Fruit fly (Drosophila melanogaster) whole organism, embryonic: ENCODE data around the gene CG15803.

Experiments
- Adf1 ChIP-seq: fragments of 200-800 bp; sonication (Bioruptor generic); IDR thresholded peaks from 2 replicates; pipeline ENCODE4 v1.3.6; 2022; ENCODE audit warnings: missing biosample characterization, missing genetic modification characterization
- Atf6 ChIP-seq: fragments of 200-800 bp; sonication (Bioruptor generic); IDR thresholded peaks from 2 replicates; pipeline ENCODE4 v1.3.6; 2022; ENCODE audit warnings: missing biosample characterization, missing genetic modification characterization
- Awh ChIP-seq: fragments of 200-800 bp; sonication (Bioruptor generic); IDR thresholded peaks from 2 replicates; pipeline ENCODE4, ENCODE4 v1.3.6; 2022; ENCODE audit warnings: missing biosample characterization, missing genetic modification characterization
- CG11398 ChIP-seq: fragments of 200-800 bp; sonication (Bioruptor generic); optimal IDR thresholded peaks from 2 replicates; lab custom pipeline; 2016; ENCODE audit warnings: missing biosample characterization, missing genetic modification characterization
- CG11723 ChIP-seq: fragments of 200-800 bp; sonication (Bioruptor generic); optimal IDR thresholded peaks from 2 replicates; lab custom pipeline; 2017; ENCODE audit warnings: missing biosample characterization, mild to moderate bottlenecking, missing genetic modification characterization
- CG12155 ChIP-seq: fragments of 200-800 bp; sonication (Bioruptor generic); optimal IDR thresholded peaks from 3 replicates; lab custom pipeline; 2016; ENCODE audit warnings: missing biosample characterization, missing genetic modification characterization
- CG12391 ChIP-seq: fragments of 200-800 bp; sonication (Bioruptor generic); optimal IDR thresholded peaks from 3 replicates; lab custom pipeline; 2018; ENCODE audit warnings: missing biosample characterization, mild to moderate bottlenecking, missing genetic modification characterization, moderate library complexity
- CG14860 ChIP-seq: fragments of 200-800 bp; sonication (Bioruptor generic); IDR thresholded peaks from 3 replicates; pipeline ENCODE4 v1.3.6; 2022; ENCODE audit warnings: missing biosample characterization, missing genetic modification characterization; ENCODE audit not compliant: partially characterized antibody
- CG1529 ChIP-seq: fragments of 200-800 bp; sonication (Bioruptor generic); optimal IDR thresholded peaks from 3 replicates; lab custom pipeline; 2018; ENCODE audit warnings: missing biosample characterization, missing genetic modification characterization
- CG1603 ChIP-seq: fragments of 200-800 bp; sonication (Bioruptor generic); optimal IDR thresholded peaks from 2 replicates; lab custom pipeline; 2019; ENCODE audit warnings: missing biosample characterization, mild to moderate bottlenecking, missing genetic modification characterization, moderate library complexity
- CG1647 ChIP-seq: fragments of 200-800 bp; sonication (Bioruptor generic); optimal IDR thresholded peaks from 3 replicates; lab custom pipeline; 2016; ENCODE audit warnings: missing biosample characterization, missing genetic modification characterization
- CG17186 ChIP-seq: fragments of 200-800 bp; sonication (Bioruptor generic); optimal IDR thresholded peaks from 3 replicates; lab custom pipeline; 2017; ENCODE audit warnings: missing biosample characterization, missing genetic modification reagents, missing genetic modification characterization
- CG17385 ChIP-seq: fragments of 200-800 bp; sonication (Bioruptor generic); optimal IDR thresholded peaks from 3 replicates; lab custom pipeline; 2018; ENCODE audit warnings: missing biosample characterization, mild to moderate bottlenecking, missing genetic modification characterization
- CG17568 ChIP-seq: fragments of 200-800 bp; sonication (Bioruptor generic); optimal IDR thresholded peaks from 2 replicates; lab custom pipeline; 2018; ENCODE audit warnings: missing biosample characterization, mild to moderate bottlenecking, missing genetic modification characterization, moderate library complexity
- CG2116 ChIP-seq: fragments of 200-800 bp; sonication (Bioruptor generic); optimal IDR thresholded peaks from 3 replicates; lab custom pipeline; 2018; ENCODE audit warnings: missing biosample characterization, mild to moderate bottlenecking, missing genetic modification characterization
- CG2199 ChIP-seq: fragments of 200-800 bp; sonication (Bioruptor generic); IDR thresholded peaks from 3 replicates; pipeline ENCODE4 v1.3.6; 2022; ENCODE audit warnings: missing biosample characterization, missing genetic modification characterization
- CG2875 ChIP-seq: fragments of 200-800 bp; sonication (Bioruptor generic); optimal IDR thresholded peaks from 2 replicates; lab custom pipeline; 2017; ENCODE audit warnings: missing biosample characterization, mild to moderate bottlenecking, missing genetic modification characterization, missing genetic modification reagents
- CG31441 ChIP-seq: fragments of 200-800 bp; sonication (Bioruptor generic); IDR thresholded peaks from 2 replicates; pipeline ENCODE4 v1.3.6; 2022; ENCODE audit warnings: missing biosample characterization, missing genetic modification characterization
- CG33213 ChIP-seq: fragments of 200-800 bp; sonication (Bioruptor generic); optimal IDR thresholded peaks from 3 replicates; lab custom pipeline; 2016; ENCODE audit warnings: missing biosample characterization, missing genetic modification characterization
- CG34422 ChIP-seq: fragments of 200-800 bp; sonication (Bioruptor generic); IDR thresholded peaks from 3 replicates; pipeline ENCODE4 v1.3.6; 2022; ENCODE audit warnings: missing biosample characterization, missing genetic modification characterization
- CG5180 ChIP-seq: fragments of 200-800 bp; sonication (Bioruptor generic); optimal IDR thresholded peaks from 3 replicates; lab custom pipeline; 2017; ENCODE audit warnings: missing biosample characterization, missing genetic modification characterization, mild to moderate bottlenecking, moderate library complexity, missing genetic modification reagents
- CG8290 ChIP-seq, 3 experiments: fragments of 200-800 bp; sonication (Bioruptor generic); optimal IDR thresholded peaks; 2 replicates each; lab custom pipeline; 2016 to 2019; ENCODE audit warnings: missing biosample characterization in 3 of 3, missing genetic modification characterization in 3 of 3, mild to moderate bottlenecking in 2 of 3, moderate library complexity in 1 of 3
- CG8765 ChIP-seq: fragments of 200-800 bp; sonication (Bioruptor generic); IDR thresholded peaks from 2 replicates; pipeline ENCODE4 v1.3.6; 2022; ENCODE audit warnings: missing biosample characterization, missing genetic modification characterization
- CG8944 ChIP-seq: fragments of 200-800 bp; sonication (Bioruptor generic); optimal IDR thresholded peaks from 3 replicates; lab custom pipeline; 2016; ENCODE audit warnings: missing biosample characterization, missing genetic modification characterization
- CG9215 ChIP-seq: fragments of 200-800 bp; sonication (Bioruptor generic); IDR thresholded peaks from 2 replicates; pipeline ENCODE4 v1.3.6; 2022; ENCODE audit warnings: missing biosample characterization, missing genetic modification characterization
- CHES-1-like ChIP-seq: fragments of 200-800 bp; sonication (Bioruptor generic); optimal IDR thresholded peaks from 2 replicates; lab custom pipeline; 2016; ENCODE audit warnings: missing biosample characterization, missing genetic modification characterization
- D ChIP-seq, 2 experiments: fragments of 200-800 bp in 1 of 2; fragments of >200 bp in 1 of 2; sonication (Bioruptor generic) in 1 of 2; optimal IDR thresholded peaks; 2 replicates in 1 of 2; 3 replicates in 1 of 2; lab custom pipeline; 2017; ENCODE audit warnings: mild to moderate bottlenecking in 1 of 2, missing biosample characterization in 1 of 2, missing genetic modification characterization in 1 of 2, missing genetic modification reagents in 1 of 2
- HmgD ChIP-seq: fragments of 200-800 bp; sonication (Bioruptor generic); optimal IDR thresholded peaks from 3 replicates; lab custom pipeline; 2016; ENCODE audit warnings: missing biosample characterization, missing genetic modification characterization
- Hmr ChIP-seq: fragments of 200-800 bp; sonication (Bioruptor generic); optimal IDR thresholded peaks from 3 replicates; lab custom pipeline; 2017; ENCODE audit warnings: mild to moderate bottlenecking, missing biosample characterization, missing genetic modification reagents, missing genetic modification characterization
- Hmx ChIP-seq: fragments of 200-800 bp; sonication (Bioruptor generic); optimal IDR thresholded peaks from 2 replicates; lab custom pipeline; 2016; ENCODE audit warnings: missing biosample characterization, missing genetic modification characterization
- MTF-1 ChIP-seq: fragments of 200-800 bp; sonication (Bioruptor generic); optimal IDR thresholded peaks from 2 replicates; lab custom pipeline; 2018; ENCODE audit warnings: missing biosample characterization, mild to moderate bottlenecking, missing genetic modification characterization, borderline replicate concordance
- PHDP ChIP-seq: fragments of 200-800 bp; sonication (Bioruptor generic); optimal IDR thresholded peaks from 3 replicates; lab custom pipeline; 2018; ENCODE audit warnings: missing biosample characterization, mild to moderate bottlenecking, missing genetic modification characterization, moderate library complexity
- disco-r ChIP-seq: fragments of 200-800 bp; sonication (Bioruptor generic); optimal IDR thresholded peaks from 2 replicates; lab custom pipeline; 2016; ENCODE audit warnings: missing biosample characterization, missing genetic modification characterization
- emc ChIP-seq: fragments of 200-800 bp; sonication (Bioruptor generic); optimal IDR thresholded peaks from 2 replicates; lab custom pipeline; 2016; ENCODE audit warnings: missing biosample characterization, missing genetic modification characterization
- esg ChIP-seq: fragments of 200-800 bp; sonication (Bioruptor generic); conservative IDR thresholded peaks from 2 replicates; pipeline ENCODE4 v1.3.6; 2022; ENCODE audit warnings: missing biosample characterization, missing genetic modification characterization
- fd3F ChIP-seq: fragments of 200-800 bp; sonication (Bioruptor generic); optimal IDR thresholded peaks from 2 replicates; lab custom pipeline; 2018; ENCODE audit warnings: missing biosample characterization, mild to moderate bottlenecking, missing genetic modification characterization, moderate library complexity
- gsb ChIP-seq: fragments of 200-800 bp; sonication (Bioruptor generic); IDR thresholded peaks from 2 replicates; pipeline ENCODE4 v1.3.6; 2022; ENCODE audit warnings: missing biosample characterization, missing genetic modification characterization
- kah ChIP-seq: fragments of 200-800 bp; sonication (Bioruptor generic); optimal IDR thresholded peaks from 2 replicates; lab custom pipeline; 2018; ENCODE audit warnings: missing biosample characterization, mild to moderate bottlenecking, missing genetic modification characterization
- maf-S ChIP-seq: fragments of 200-800 bp; sonication (Bioruptor generic); optimal IDR thresholded peaks from 2 replicates; lab custom pipeline; 2016; ENCODE audit warnings: missing biosample characterization, missing genetic modification characterization
- onecut ChIP-seq: fragments of 200-800 bp; sonication (Bioruptor generic); IDR thresholded peaks from 2 replicates; pipeline ENCODE4 v1.3.6; 2022; ENCODE audit warnings: missing biosample characterization, missing genetic modification characterization
- p53 ChIP-seq: fragments of 200-800 bp; sonication (Bioruptor generic); optimal IDR thresholded peaks from 2 replicates; lab custom pipeline; 2016; ENCODE audit warnings: missing biosample characterization, missing genetic modification characterization
- pan ChIP-seq, 4 experiments: fragments of >200 bp in 3 of 4; fragments of 200-800 bp in 1 of 4; sonication (Bioruptor generic) in 1 of 4; optimal IDR thresholded peaks in 3 of 4; IDR thresholded peaks in 1 of 4; 2 replicates each; pipeline versions ENCODE4 v1.3.6 to Lab custom; 2017 to 2022; ENCODE audit warnings: missing biosample characterization in 2 of 4, missing genetic modification characterization in 2 of 4, mixed read lengths in 1 of 4
- pfk ChIP-seq: fragments of 200-800 bp; sonication (Bioruptor generic); optimal IDR thresholded peaks from 2 replicates; lab custom pipeline; 2018; ENCODE audit warnings: missing biosample characterization, mild to moderate bottlenecking, missing genetic modification characterization, moderate library complexity
- phol ChIP-seq: fragments of 200-800 bp; sonication (Bioruptor generic); optimal IDR thresholded peaks from 3 replicates; lab custom pipeline; 2018; ENCODE audit warnings: missing biosample characterization, mild to moderate bottlenecking, missing genetic modification characterization, moderate library complexity
- sim ChIP-seq: fragments of 200-800 bp; sonication (Bioruptor generic); IDR thresholded peaks from 2 replicates; pipeline ENCODE4 v1.3.6; 2022; ENCODE audit warnings: missing biosample characterization, missing genetic modification characterization
- slbo ChIP-seq: fragments of 200-800 bp; sonication (Bioruptor generic); IDR thresholded peaks from 2 replicates; pipeline ENCODE4 v1.3.6; 2022; ENCODE audit warnings: missing biosample characterization, missing genetic modification characterization
- yki ChIP-seq: fragments of >200 bp; optimal IDR thresholded peaks from 3 replicates; lab custom pipeline; 2018

CG15803 gene

DNA sequence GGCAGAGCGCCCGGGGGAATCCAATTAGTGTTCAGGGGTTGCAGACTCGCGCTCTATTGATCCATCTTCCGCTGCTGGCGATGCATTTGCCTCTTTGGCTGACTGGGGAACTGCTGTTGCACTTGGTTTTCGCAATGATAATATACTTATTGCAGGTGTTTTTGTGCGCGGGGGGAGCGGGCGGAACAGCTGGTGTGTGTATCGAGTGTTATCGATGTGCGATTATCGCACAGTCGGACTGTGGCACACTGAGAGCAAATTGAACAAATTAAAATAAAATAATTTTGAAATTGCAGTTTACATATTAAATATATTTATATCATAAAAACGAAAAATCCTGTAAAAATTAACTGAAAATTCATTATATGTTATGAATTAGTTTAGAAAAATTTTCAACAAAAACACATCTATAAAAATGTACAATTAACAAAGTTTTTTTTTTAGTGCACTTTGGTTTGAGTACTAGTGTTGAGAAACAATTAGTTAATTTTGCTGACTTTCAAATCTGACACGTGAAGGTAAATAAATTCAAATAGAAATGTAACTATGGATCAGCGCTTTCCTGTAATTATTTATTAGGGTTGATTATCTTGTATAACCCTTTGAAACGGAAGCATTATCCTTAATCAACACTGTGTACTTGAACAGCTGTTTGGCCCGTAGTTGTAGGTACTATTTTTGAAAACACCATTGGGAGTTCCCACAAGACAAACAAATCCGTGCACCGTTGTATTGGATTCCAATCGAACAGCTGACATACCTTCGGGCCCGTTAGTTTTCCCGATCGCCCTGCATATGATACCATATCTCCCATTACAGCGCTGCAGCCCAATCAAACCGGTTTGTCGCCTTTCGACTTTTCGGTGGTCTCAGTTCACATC is 42.3 kb upstream of the CG15803 start, which contains the start of the genes Wdr37 and koko (continued):
- TF ChIP-seq slbo (GFP tag; lab: Robert Waterston, UW) = peak; percentile 99
- peak; percentile 96 for TF ChIP-seq sim (GFP tag; lab: Robert Waterston, UW)
- peak; percentile 91 for TF ChIP-seq CG2199
- TF ChIP-seq CG9215 (GFP tag; lab: Robert Waterston, UW) = peak; percentile 97
- TF ChIP-seq fd3F (GFP tag; lab: Kevin White, UChicago) = peak; percentile 95
- TF ChIP-seq CG17186 (GFP tag; lab: Kevin White, UChicago) = peak; percentile 78
- TF ChIP-seq CG1529 = peak; percentile 80
- peak; percentile 99 for TF ChIP-seq CG31441 (GFP tag; lab: Robert Waterston, UW)
- TF ChIP-seq p53 (GFP tag; lab: Kevin White, UChicago) = peak; percentile 46
- no peak for TF ChIP-seq yki
- no peak for TF ChIP-seq CG11398 (GFP tag; lab: Kevin White, UChicago)
- TF ChIP-seq CG34422 = peak; percentile 98
- TF ChIP-seq CG2116 (GFP tag; lab: Kevin White, UChicago) = peak; percentile 90
- peak; percentile 88 for TF ChIP-seq kah (GFP tag; lab: Kevin White, UChicago)
- peak; percentile 26 for TF ChIP-seq disco-r (GFP tag; lab: Kevin White, UChicago)
- TF ChIP-seq CG12391 (tag; lab: Kevin White, UChicago) = peak; percentile 99
- TF ChIP-seq esg (GFP tag; lab: Robert Waterston, UW) = peak; percentile 97
- TF ChIP-seq emc (GFP tag; lab: Kevin White, UChicago) = peak; percentile 36
- peak; percentile 86 for TF ChIP-seq CG11723
- TF ChIP-seq Hmr = peak; percentile 96
- TF ChIP-seq phol (tag; lab: Kevin White, UChicago) = peak; percentile 92
- peak; percentile 70 for TF ChIP-seq CG1603 (tag; lab: Kevin White, UChicago)
- peak; percentile 90 for TF ChIP-seq CG8765 (GFP tag; lab: Robert Waterston, UW)
- peak; percentile 98 for TF ChIP-seq Awh (GFP tag; lab: Robert Waterston, UW)
- no peak for TF ChIP-seq CG17568 (GFP tag; lab: Kevin White, UChicago)
- no peak for TF ChIP-seq pfk (GFP tag; lab: Kevin White, UChicago)
- TF ChIP-seq HmgD (GFP tag; lab: Kevin White, UChicago) = peak; percentile 52
- TF ChIP-seq CG33213 = peak; percentile 48
- peak; percentile 90 for TF ChIP-seq CG2875
- peak; percentile 89 for TF ChIP-seq onecut (GFP tag; lab: Robert Waterston, UW)
- TF ChIP-seq Hmx = peak; percentile 79
- TF ChIP-seq gsb (GFP tag; lab: Robert Waterston, UW) = peak; percentile 92
- TF ChIP-seq Adf1 = peak; percentile 84
- TF ChIP-seq maf-S (GFP tag; lab: Kevin White, UChicago) = peak; percentile 56
- peak; percentile 63 for TF ChIP-seq CG1647
- TF ChIP-seq CG8944 (GFP tag; lab: Kevin White, UChicago) = peak; percentile 72
- TF ChIP-seq pan (optimal IDR thresholded peaks at IDR 0.05; lab: Kevin White, UChicago) = no peak
- TF ChIP-seq pan (GFP tag; optimal IDR thresholded peaks at IDR 0.05 in 1 of 2, IDR thresholded peaks at IDR 0.05 in 1 of 2) = peak in 1 of 2 experiments; percentile 99
- TF ChIP-seq CG17385 (GFP tag; lab: Kevin White, UChicago) = peak; percentile 94
- TF ChIP-seq MTF-1 (GFP tag; lab: Kevin White, UChicago) = peak; percentile 69
- TF ChIP-seq Atf6 (GFP tag; lab: Robert Waterston, UW) = peak; percentile 98
- peak; percentile 97 for TF ChIP-seq PHDP (tag; lab: Kevin White, UChicago)
- TF ChIP-seq CG5180 (GFP tag; lab: Kevin White, UChicago) = peak; percentile 52
- peak; percentile 95 for TF ChIP-seq CG12155 (GFP tag; lab: Kevin White, UChicago)
- peak; percentile 96 for TF ChIP-seq CG8290 (GFP tag; optimal IDR thresholded peaks at IDR 0.05; lab: Kevin White, UChicago)
- TF ChIP-seq CG8290 (tag; optimal IDR thresholded peaks at IDR 0.05; lab: Kevin White, UChicago) = peak; percentile 9 to 48
- TF ChIP-seq CHES-1-like (GFP tag; lab: Kevin White, UChicago) = peak; percentile 70
- TF ChIP-seq CG14860 = 0 out of 3 replicates have a peak, but pooled peaks have one; percentile 37
- no peak for TF ChIP-seq D (optimal IDR thresholded peaks at IDR 0.05; lab: Kevin White, UChicago)
- peak; percentile 94 for TF ChIP-seq D (GFP tag; optimal IDR thresholded peaks at IDR 0.05; lab: Kevin White, UChicago)
